Worm (Caenorhabditis elegans) whole organism, L3 larva: ENCODE measurements around the gene evl-14.
A peak's percentile ranks its signal among the peaks of the same experiment; 100 is the strongest.

Experiments
- R02D3.7 ChIP-seq: fragments of 150-350 bp; optimal IDR thresholded peaks from 2 replicates; lab custom pipeline; 2014; ENCODE audit warnings: missing biosample characterization, missing genetic modification characterization
- ZK546.5 ChIP-seq: sonication (generic microtip); optimal IDR thresholded peaks from 2 replicates; lab custom pipeline; 2017; ENCODE audit warnings: missing biosample characterization, missing genetic modification characterization
- ama-1 ChIP-seq: fragments of 150-350 bp; optimal IDR thresholded peaks from 2 replicates; lab custom pipeline; 2018
- ceh-28 ChIP-seq: fragments of 150-350 bp; optimal IDR thresholded peaks from 2 replicates; lab custom pipeline; 2014; ENCODE audit warnings: missing biosample characterization, missing genetic modification reagents, missing genetic modification characterization
- ceh-82 ChIP-seq: fragments of 150-350 bp; optimal IDR thresholded peaks from 2 replicates; lab custom pipeline; 2014; ENCODE audit warnings: missing biosample characterization, missing genetic modification characterization
- egl-27 ChIP-seq: sonication (generic microtip); optimal IDR thresholded peaks from 4 replicates; lab custom pipeline; 2017; ENCODE audit warnings: missing biosample characterization, missing genetic modification reagents, missing genetic modification characterization
- nhr-12 ChIP-seq: fragments of 150-350 bp; optimal IDR thresholded peaks from 2 replicates; lab custom pipeline; 2014; ENCODE audit warnings: missing biosample characterization, missing genetic modification characterization
- skn-1 ChIP-seq: fragments of 150-350 bp; optimal IDR thresholded peaks from 2 replicates; lab custom pipeline; 2014; ENCODE audit warnings: missing biosample characterization, missing genetic modification characterization
- snpc-4 ChIP-seq: fragments of 150-350 bp; optimal IDR thresholded peaks from 2 replicates; lab custom pipeline; 2014; ENCODE audit warnings: missing biosample characterization, missing genetic modification characterization
- tbx-2 ChIP-seq: sonication (generic microtip); optimal IDR thresholded peaks from 2 replicates; lab custom pipeline; 2016; ENCODE audit warnings: mild to moderate bottlenecking, missing genetic modification characterization, missing compliant biosample characterization
- unc-62 ChIP-seq: fragments of 150-350 bp; sonication (generic microtip); optimal IDR thresholded peaks from 4 replicates; lab custom pipeline; 2014; ENCODE audit warnings: missing biosample characterization, missing genetic modification reagents, missing genetic modification characterization
- zag-1 ChIP-seq: fragments of 150-350 bp; optimal IDR thresholded peaks from 2 replicates; lab custom pipeline; 2014; ENCODE audit warnings: missing biosample characterization, missing genetic modification characterization

DNA sequence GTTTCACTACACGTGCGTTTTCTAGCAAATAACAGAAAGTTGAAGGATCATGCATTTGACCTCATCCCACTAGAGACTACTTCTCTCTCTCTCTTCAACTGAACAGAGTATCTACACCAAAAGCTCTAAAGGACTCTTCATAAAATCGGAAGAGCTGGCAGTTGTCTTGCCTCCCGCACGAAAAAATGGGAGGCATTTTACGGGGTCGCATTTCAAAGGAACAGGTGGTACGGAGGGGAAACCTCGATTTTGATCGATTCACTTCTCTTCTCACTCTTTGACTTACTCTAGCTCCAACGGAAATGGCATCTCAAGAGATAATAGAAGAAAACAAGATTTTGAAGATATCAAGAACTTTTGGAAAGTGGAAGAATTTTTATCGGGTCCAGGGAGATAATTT lies 29.8 kb downstream of the evl-14 start:
- TF ChIP-seq nhr-12 (tag; lab: Kevin White, UChicago) (no peak), snpc-4 (tag; lab: Kevin White, UChicago) (no peak), ceh-82 (tag; lab: Kevin White, UChicago) (no peak), ceh-28 (peak; percentile 32), skn-1 (tag; lab: Kevin White, UChicago) (no peak), ZK546.5 (tag; lab: Kevin White, UChicago) (no peak), unc-62 (GFP tag; lab: Kevin White, UChicago) (no peak), zag-1 (tag; lab: Kevin White, UChicago) (no peak), egl-27 (tag; lab: Kevin White, UChicago) (no peak), tbx-2 (tag; lab: Kevin White, UChicago) (no peak), ama-1 (lab: Kevin White, UChicago) (no peak), R02D3.7 (no peak)
